Worm (Caenorhabditis elegans): ENCODE data around the gene nlp-19.

DNA sequence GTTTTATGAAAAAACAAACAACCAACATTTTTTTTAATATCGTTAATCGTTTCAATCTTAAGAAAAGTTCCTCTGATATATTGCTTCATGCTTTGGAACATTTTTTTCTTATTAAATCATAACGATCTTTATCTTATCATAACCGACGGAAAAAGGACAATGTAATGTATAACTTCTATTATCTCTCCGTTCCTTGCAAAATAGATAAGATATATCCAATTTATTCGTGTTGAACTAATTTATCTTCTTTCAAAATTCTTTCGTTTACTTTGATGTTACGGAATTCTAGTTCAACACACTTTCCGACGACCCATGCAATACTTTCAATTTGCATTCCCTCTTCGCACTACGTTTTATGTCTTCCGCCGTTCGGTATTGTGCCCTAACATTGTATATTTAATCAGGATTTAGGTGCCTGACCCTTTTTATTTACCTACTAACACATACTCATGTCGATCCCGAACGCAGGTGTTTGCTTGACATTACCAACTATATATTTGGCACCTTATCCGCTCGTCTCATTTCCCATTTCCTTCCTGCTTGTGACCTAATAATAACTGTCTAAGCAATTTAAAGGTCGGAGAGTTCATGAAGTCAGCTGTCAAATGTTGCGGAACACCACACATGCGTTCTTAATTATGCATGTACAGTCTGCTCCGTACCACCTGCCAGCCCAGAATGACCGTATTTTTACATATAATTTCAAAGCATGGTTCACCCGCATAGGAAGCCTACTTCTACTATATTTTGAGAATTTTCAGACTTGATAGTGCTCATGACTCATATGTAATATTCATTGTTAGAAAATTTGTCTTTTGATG, 33.0 kb downstream of the nlp-19 start:
- TF ChIP-seq ama-1 (optimal IDR thresholded peaks at IDR 0.05) = no peak
- TF ChIP-seq nhr-76 (tag; optimal IDR thresholded peaks at IDR 0.05) = no peak
- no peak for TF ChIP-seq elt-2 (tag; optimal IDR thresholded peaks at IDR 0.05)
- TF ChIP-seq ets-5 (GFP tag; IDR thresholded peaks at IDR 0.05) = no peak
- no peak for TF ChIP-seq elt-3 (tag; optimal IDR thresholded peaks at IDR 0.05)
- no peak for TF ChIP-seq ztf-4 (tag; optimal IDR thresholded peaks at IDR 0.05)
- no peak for TF ChIP-seq egl-27 (tag; optimal IDR thresholded peaks at IDR 0.05)
- TF ChIP-seq xbp-1 (tag; optimal IDR thresholded peaks at IDR 0.05) = no peak
- TF ChIP-seq lin-35 (GFP tag; optimal IDR thresholded peaks at IDR 0.05) = no peak

Data from whole organism, L1 larva.